Worm (Caenorhabditis elegans): ENCODE data around the gene spig-4.
A peak's percentile ranks its signal among the peaks of the same experiment; 100 is the strongest.

The spig-4 gene

DNA sequence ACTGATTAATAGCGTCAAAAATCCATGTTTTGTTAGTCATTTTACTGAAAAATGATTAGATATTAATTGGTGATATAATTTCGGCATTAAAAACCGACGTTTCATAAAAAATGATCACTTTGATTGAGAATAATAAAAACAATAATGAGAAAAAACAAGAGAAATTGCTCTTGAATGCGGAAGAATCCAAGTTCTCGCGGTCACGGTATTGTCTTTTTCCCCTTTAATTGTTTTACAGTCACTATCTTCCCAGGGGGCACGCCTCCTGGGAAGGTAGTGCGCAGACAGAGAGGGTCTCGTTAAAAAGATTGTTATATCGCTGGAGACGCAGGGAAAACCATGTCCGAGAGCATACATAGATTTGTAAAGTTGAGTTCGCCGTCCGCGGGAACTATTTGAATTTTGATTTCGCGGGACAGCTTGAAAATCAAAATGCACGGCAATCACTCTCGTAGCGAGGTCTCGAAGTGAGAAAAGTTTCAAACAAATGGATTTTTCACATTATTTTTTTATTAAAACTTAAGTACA, 12.9 kb downstream of the spig-4 start, which contains the start of gene F14D7.2:
TSS of gene F14D7.2 (minus strand) at position 51 of the 528 bp plus-strand sequence.
- TF ChIP-seq F22D6.2 (tag; optimal IDR thresholded peaks at IDR 0.05) (no peak), madf-6 (GFP tag; IDR thresholded peaks at IDR 0.05) (peak; percentile 80), aptf-2 (GFP tag; conservative IDR thresholded peaks at IDR 0.05) (peak; percentile 99), egl-18 (GFP tag; IDR thresholded peaks at IDR 0.05) (no peak), bed-2 (GFP tag; IDR thresholded peaks at IDR 0.05) (no peak), ztf-3 (GFP tag; optimal IDR thresholded peaks at IDR 0.05) (no peak), hmg-1.2 (GFP tag; IDR thresholded peaks at IDR 0.05) (peak; percentile 42; the same call in 1 of the 2 replicates), madf-8 (GFP tag; conservative IDR thresholded peaks at IDR 0.05) (peak; percentile 62), nfyb-1 (GFP tag; IDR thresholded peaks at IDR 0.05) (no peak), dpl-1 (GFP tag; optimal IDR thresholded peaks at IDR 0.05) (peak; percentile 1), ztf-22 (GFP tag; optimal IDR thresholded peaks at IDR 0.05) (no peak), efl-1 (GFP tag; optimal IDR thresholded peaks at IDR 0.05) (peak; percentile 71), F33H1.4 (GFP tag; IDR thresholded peaks at IDR 0.05) (0 out of 2 replicates have a peak, but pooled peaks have one; percentile 15), xnd-1 (tag; optimal IDR thresholded peaks at IDR 0.05) (peak; percentile 50), aptf-3 (GFP tag; IDR thresholded peaks at IDR 0.05) (peak; percentile 98)

DNA sequence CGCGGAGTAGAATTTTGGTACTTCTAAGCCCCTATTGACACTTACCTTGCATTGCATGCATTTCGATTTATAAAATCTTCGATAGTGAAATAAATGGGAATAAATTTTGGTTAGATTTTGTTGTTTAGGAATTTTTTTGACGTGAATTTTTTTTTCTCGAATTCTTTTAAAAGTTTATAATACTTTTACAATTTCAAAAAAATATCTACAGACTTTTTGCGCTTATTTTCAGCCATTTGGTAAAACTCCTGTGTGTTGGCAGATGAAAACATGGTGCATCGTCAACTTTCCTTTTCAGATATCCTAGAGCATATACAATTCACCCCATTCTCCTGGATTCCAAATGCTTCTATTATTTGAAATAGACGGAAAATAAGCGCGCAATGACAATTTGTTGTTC, 16.0 kb downstream of the spig-4 start, which contains the start of gene F14D7.18:
TSS of gene F14D7.18 (minus strand) at position 101 of the 400 bp plus-strand sequence.
- TF ChIP-seq nhr-27 (tag; optimal IDR thresholded peaks at IDR 0.05) = no peak
- TF ChIP-seq ceh-79 (tag; optimal IDR thresholded peaks at IDR 0.05) = no peak
- no peak for TF ChIP-seq attf-6 (GFP tag; IDR thresholded peaks at IDR 0.05)
- no peak for TF ChIP-seq ztf-28 (GFP tag; IDR thresholded peaks at IDR 0.05)

DNA sequence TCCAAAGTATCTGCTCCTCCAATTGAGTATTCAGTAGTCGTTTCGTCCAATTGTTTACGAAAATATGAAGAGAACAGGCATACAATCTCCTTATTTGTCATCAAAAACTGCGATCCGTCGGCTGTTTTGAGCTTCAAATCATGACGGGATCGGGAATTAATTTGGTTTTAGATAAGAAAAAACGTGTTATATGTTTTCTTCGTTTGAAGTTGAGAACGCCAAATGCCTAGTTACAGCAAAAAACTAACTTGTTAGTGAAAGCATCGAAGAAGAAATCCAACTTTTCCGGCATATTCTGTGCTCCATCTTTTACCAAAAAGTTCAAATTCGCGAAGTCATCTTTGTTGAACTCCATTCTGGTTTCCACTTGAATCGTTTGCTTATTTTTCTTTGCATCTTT, 17.3 kb downstream of the spig-4 start, which contains the start of gene F14D7.1:
TSS of gene F14D7.1 (minus strand) at position 101 of the 400 bp plus-strand sequence.
- no peak for TF ChIP-seq Y79H2A.3 (GFP tag; conservative IDR thresholded peaks at IDR 0.05)
- TF ChIP-seq ceh-91 (GFP tag; IDR thresholded peaks at IDR 0.05) = no peak
- TF ChIP-seq ceh-100 (GFP tag; IDR thresholded peaks at IDR 0.05) = no peak
- no peak for TF ChIP-seq F33H1.4 (GFP tag; IDR thresholded peaks at IDR 0.05)
- TF ChIP-seq ztf-28 (GFP tag; IDR thresholded peaks at IDR 0.05) = no peak
- no peak for TF ChIP-seq ccch-3 (GFP tag; optimal IDR thresholded peaks at IDR 0.05)

DNA sequence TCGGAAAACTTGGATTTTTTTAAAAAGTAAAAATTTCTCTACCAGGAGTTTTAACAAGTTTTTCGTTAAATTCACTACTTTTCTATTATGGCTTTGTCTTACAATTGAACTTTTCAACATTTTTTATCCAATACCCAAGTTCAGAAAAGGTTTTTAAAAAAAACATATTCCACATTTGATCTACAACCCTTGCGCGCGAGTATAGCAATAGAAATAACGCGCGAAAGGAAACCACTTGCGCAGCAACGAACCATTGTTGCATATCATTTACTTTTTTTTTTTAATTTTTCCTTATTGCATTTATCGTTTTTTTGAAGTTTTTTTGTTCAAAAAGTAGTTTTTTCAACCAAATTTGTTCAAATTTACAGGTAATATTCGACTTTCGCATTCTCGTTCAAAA, 20.9 kb downstream of the spig-4 start, which contains the start of gene F40G12.11:
TSS of gene F40G12.11 (plus strand) at position 369 of the 400 bp plus-strand sequence.
- TF ChIP-seq ceh-58 (GFP tag; IDR thresholded peaks at IDR 0.05) (no peak), attf-5 (GFP tag; optimal IDR thresholded peaks at IDR 0.05) (no peak), madf-6 (GFP tag; IDR thresholded peaks at IDR 0.05) (peak; percentile 52; the same call in 1 of the 2 replicates), fkh-3 (tag; optimal IDR thresholded peaks at IDR 0.05) (no peak), sea-2 (GFP tag; IDR thresholded peaks at IDR 0.05) (no peak), Y53G8AR.9 (GFP tag; conservative IDR thresholded peaks at IDR 0.05) (no peak), madf-8 (GFP tag; conservative IDR thresholded peaks at IDR 0.05) (0 out of 2 replicates have a peak, but pooled peaks have one; percentile 18), zim-3 (tag; optimal IDR thresholded peaks at IDR 0.05) (no peak), C17E4.6 (GFP tag; IDR thresholded peaks at IDR 0.05) (no peak), efl-1 (GFP tag; optimal IDR thresholded peaks at IDR 0.05) (peak; percentile 78), mxl-1 (tag; optimal IDR thresholded peaks at IDR 0.05) (no peak), pbrm-1 (GFP tag; IDR thresholded peaks at IDR 0.05) (no peak), K11D2.4 (GFP tag; IDR thresholded peaks at IDR 0.05) (no peak), dpl-1 (GFP tag; optimal IDR thresholded peaks at IDR 0.05) (peak; percentile 34), aptf-2 (GFP tag; conservative IDR thresholded peaks at IDR 0.05) (no peak)

Data from whole organism, young adult.